Worm (Caenorhabditis elegans) whole organism, young adult: ENCODE results near the gene klp-7.

ENCODE experiments used
- B0261.1 ChIP-seq: sonication (generic microtip); optimal IDR thresholded peaks from 2 replicates; lab custom pipeline; 2016; ENCODE audit warnings: mild to moderate bottlenecking, missing genetic modification characterization, moderate library complexity, missing compliant biosample characterization
- B0336.3 ChIP-seq: fragments of 200-800 bp; sonication (Bioruptor generic); IDR thresholded peaks from 2 replicates; pipeline ENCODE4 v1.3.6; 2022; ENCODE audit warnings: missing genetic modification characterization, missing compliant biosample characterization
- F23B12.7 ChIP-seq: sonication (generic microtip); optimal IDR thresholded peaks from 2 replicates; lab custom pipeline; 2017; ENCODE audit warnings: missing genetic modification characterization, mild to moderate bottlenecking, missing compliant biosample characterization, antibody characterized with exemption, moderate library complexity; ENCODE audit not compliant: insufficient read depth
- F52B5.7 ChIP-seq: sonication (generic microtip); optimal IDR thresholded peaks from 2 replicates; lab custom pipeline; 2016; ENCODE audit warnings: mild to moderate bottlenecking, missing genetic modification characterization, missing compliant biosample characterization
- dpl-1 ChIP-seq: fragments of 150-350 bp; optimal IDR thresholded peaks from 2 replicates; lab custom pipeline; 2014; ENCODE audit warnings: missing biosample characterization, missing genetic modification reagents, missing genetic modification characterization
- hlh-12 ChIP-seq: sonication (generic microtip); optimal IDR thresholded peaks from 2 replicates; lab custom pipeline; 2016; ENCODE audit warnings: missing genetic modification characterization, missing compliant biosample characterization
- mcd-1 ChIP-seq: fragments of 200-800 bp; sonication (Bioruptor generic); IDR thresholded peaks from 2 replicates; pipeline ENCODE4 v1.3.6; 2022; ENCODE audit warnings: missing genetic modification reagents, missing genetic modification characterization, missing compliant biosample characterization
- mes-4 ChIP-seq: sonication (generic microtip); optimal IDR thresholded peaks from 2 replicates; lab custom pipeline; 2016; ENCODE audit warnings: missing genotype, missing genetic modification characterization, missing compliant biosample characterization
- repo-1 ChIP-seq: sonication (generic microtip); optimal IDR thresholded peaks from 2 replicates; lab custom pipeline; 2017; ENCODE audit warnings: mild to moderate bottlenecking, missing genetic modification characterization, missing compliant biosample characterization
- snpc-4 ChIP-seq, 5 experiments: fragments of 150-350 bp in 1 of 5; sonication (generic microtip) in 4 of 5; optimal IDR thresholded peaks; 2 replicates each; lab custom pipeline; 2014 to 2018; ENCODE audit warnings: missing genetic modification characterization in 5 of 5, missing biosample characterization in 3 of 5, antibody characterized with exemption in 2 of 5, mild to moderate bottlenecking in 2 of 5, missing compliant biosample characterization in 2 of 5, missing genotype in 2 of 5, moderate library complexity in 2 of 5, missing genetic modification reagents in 1 of 5
- unc-130 ChIP-seq: sonication (generic microtip); optimal IDR thresholded peaks from 2 replicates; lab custom pipeline; 2016; ENCODE audit warnings: missing genetic modification reagents, missing genetic modification characterization, missing compliant biosample characterization
- unc-62 ChIP-seq: fragments of 150-350 bp; optimal IDR thresholded peaks from 2 replicates; lab custom pipeline; 2014; ENCODE audit warnings: missing biosample characterization, missing genetic modification reagents, missing genetic modification characterization

- TF ChIP-seq snpc-4 (GFP tag; optimal IDR thresholded peaks at IDR 0.05; lab: Kevin White, UChicago) (no peak), snpc-4 (tag; optimal IDR thresholded peaks at IDR 0.05; lab: Kevin White, UChicago) (no peak), mcd-1 (GFP tag; lab: Robert Waterston, UW) (no peak), dpl-1 (GFP tag; lab: Kevin White, UChicago) (no peak), F23B12.7 (tag; lab: Kevin White, UChicago) (no peak), hlh-12 (tag; lab: Kevin White, UChicago) (no peak), F52B5.7 (tag; lab: Kevin White, UChicago) (no peak), unc-62 (GFP tag; lab: Kevin White, UChicago) (no peak), repo-1 (tag; lab: Kevin White, UChicago) (no peak), unc-130 (GFP tag; lab: Kevin White, UChicago) (no peak), B0261.1 (tag; lab: Kevin White, UChicago) (no peak), mes-4 (tag; lab: Kevin White, UChicago) (no peak), B0336.3 (GFP tag; lab: Robert Waterston, UW) (no peak)
Measured at ce11 chrIII:10812798-10813295, 7.1 kb downstream of the klp-7 start.
